Fruit fly (Drosophila melanogaster) whole organism, prepupa: ENCODE measurements around the gene Lgr4.
A peak's percentile ranks its signal among the peaks of the same experiment; 100 is the strongest.

Experiments used
- Blimp-1 ChIP-seq: fragments of 200-800 bp; sonication (Bioruptor generic); optimal IDR thresholded peaks from 3 replicates; lab custom pipeline; 2017; ENCODE audit warnings: missing biosample characterization, missing genetic modification characterization, mild to moderate bottlenecking, moderate library complexity, missing genetic modification reagents
- CG10631 ChIP-seq: fragments of 200-800 bp; sonication (Bioruptor generic); optimal IDR thresholded peaks from 2 replicates; lab custom pipeline; 2016; ENCODE audit warnings: missing biosample characterization, missing genetic modification characterization
- CG11762 ChIP-seq: fragments of 200-800 bp; sonication (Bioruptor generic); optimal IDR thresholded peaks from 3 replicates; lab custom pipeline; 2016; ENCODE audit warnings: missing biosample characterization, missing genetic modification characterization; ENCODE audit not compliant: insufficient read depth
- CG11902 ChIP-seq: fragments of 200-800 bp; sonication (Bioruptor generic); optimal IDR thresholded peaks from 3 replicates; lab custom pipeline; 2016; ENCODE audit warnings: missing biosample characterization, missing genetic modification characterization
- CG15336 ChIP-seq: fragments of 200-800 bp; sonication (Bioruptor generic); IDR thresholded peaks from 2 replicates; pipeline ENCODE4 v1.3.6; 2022; ENCODE audit warnings: missing biosample characterization, missing genetic modification characterization
- CG1621 ChIP-seq: fragments of 200-800 bp; sonication (Bioruptor generic); optimal IDR thresholded peaks from 3 replicates; lab custom pipeline; 2018; ENCODE audit warnings: missing biosample characterization, mild to moderate bottlenecking, missing genetic modification characterization
- CG16779 ChIP-seq: fragments of 200-800 bp; sonication (Bioruptor generic); optimal IDR thresholded peaks from 3 replicates; lab custom pipeline; 2017; ENCODE audit warnings: missing biosample characterization, mild to moderate bottlenecking, missing genetic modification characterization
- CG31627 ChIP-seq: fragments of 200-800 bp; sonication (Bioruptor generic); optimal IDR thresholded peaks from 3 replicates; lab custom pipeline; 2016; ENCODE audit warnings: missing biosample characterization, missing genetic modification characterization
- CG32006 ChIP-seq: fragments of 200-800 bp; sonication (Bioruptor generic); optimal IDR thresholded peaks from 3 replicates; lab custom pipeline; 2017; ENCODE audit warnings: missing biosample characterization, mild to moderate bottlenecking, missing genetic modification characterization
- CG34406 ChIP-seq: fragments of 200-800 bp; sonication (Bioruptor generic); optimal IDR thresholded peaks from 3 replicates; lab custom pipeline; 2016; ENCODE audit warnings: missing biosample characterization, missing genetic modification characterization
- CG3919 ChIP-seq: fragments of 200-800 bp; sonication (Bioruptor generic); optimal IDR thresholded peaks from 3 replicates; lab custom pipeline; 2016; ENCODE audit warnings: missing biosample characterization, missing genetic modification characterization
- CG6163 ChIP-seq: fragments of 200-800 bp; sonication (Bioruptor generic); IDR thresholded peaks from 3 replicates; pipeline ENCODE4 v1.3.6; 2022; ENCODE audit warnings: missing biosample characterization, missing genetic modification characterization
- CG6808 ChIP-seq: fragments of 200-800 bp; sonication (Bioruptor generic); optimal IDR thresholded peaks from 3 replicates; lab custom pipeline; 2017; ENCODE audit warnings: missing biosample characterization, missing genetic modification characterization, mild to moderate bottlenecking, moderate library complexity, missing genetic modification reagents
- CG6854 ChIP-seq: fragments of 200-800 bp; sonication (Bioruptor generic); optimal IDR thresholded peaks from 2 replicates; lab custom pipeline; 2017; ENCODE audit warnings: missing biosample characterization, mild to moderate bottlenecking, missing genetic modification characterization
- CG7368 ChIP-seq: fragments of 200-800 bp; sonication (Bioruptor generic); optimal IDR thresholded peaks from 3 replicates; lab custom pipeline; 2016; ENCODE audit warnings: missing biosample characterization, missing genetic modification characterization
- CG8119 ChIP-seq: fragments of 200-800 bp; sonication (Bioruptor generic); IDR thresholded peaks from 3 replicates; pipeline ENCODE4 v1.3.6; 2022; ENCODE audit warnings: missing biosample characterization, missing genetic modification characterization
- CG8319 ChIP-seq: fragments of 200-800 bp; sonication (Bioruptor generic); optimal IDR thresholded peaks from 3 replicates; lab custom pipeline; 2016; ENCODE audit warnings: missing biosample characterization, missing genetic modification characterization
- CG8632 ChIP-seq: fragments of 200-800 bp; sonication (Bioruptor generic); optimal IDR thresholded peaks from 3 replicates; lab custom pipeline; 2016; ENCODE audit warnings: missing biosample characterization, missing genetic modification characterization
- CG9139 ChIP-seq: fragments of 200-800 bp; sonication (Bioruptor generic); optimal IDR thresholded peaks from 3 replicates; lab custom pipeline; 2017; ENCODE audit warnings: missing biosample characterization, mild to moderate bottlenecking, missing genetic modification characterization
- Eip75B ChIP-seq: fragments of 200-800 bp; sonication (Bioruptor generic); optimal IDR thresholded peaks from 3 replicates; lab custom pipeline; 2016; ENCODE audit warnings: missing biosample characterization, missing genetic modification characterization
- Eip78C ChIP-seq: fragments of 200-800 bp; sonication (Bioruptor generic); peaks from one replicate; lab custom pipeline; 2016; ENCODE audit warnings: missing biosample characterization, missing genetic modification characterization
- Eip93F ChIP-seq: fragments of 200-800 bp; sonication (Bioruptor generic); optimal IDR thresholded peaks from 2 replicates; lab custom pipeline; 2016; ENCODE audit warnings: missing biosample characterization, mild to moderate bottlenecking, missing genetic modification characterization
- Gug ChIP-seq: fragments of 200-800 bp; sonication (Bioruptor generic); IDR thresholded peaks from 2 replicates; pipeline ENCODE4 v1.3.6; 2022; ENCODE audit warnings: missing biosample characterization, missing genetic modification characterization
- Hr38 ChIP-seq: sonication (Bioruptor generic); optimal IDR thresholded peaks from 2 replicates; lab custom pipeline; 2016; ENCODE audit warnings: missing biosample characterization, missing genetic modification characterization
- Hr4 ChIP-seq: fragments of 200-800 bp; sonication (Bioruptor generic); optimal IDR thresholded peaks from 3 replicates; lab custom pipeline; 2016; ENCODE audit warnings: missing biosample characterization, missing genetic modification characterization
- Lpt ChIP-seq: fragments of 200-800 bp; sonication (Bioruptor generic); optimal IDR thresholded peaks from 3 replicates; lab custom pipeline; 2016; ENCODE audit warnings: missing biosample characterization, missing genetic modification characterization
- Met ChIP-seq: fragments of 200-800 bp; sonication (Bioruptor generic); optimal IDR thresholded peaks from 3 replicates; lab custom pipeline; 2016; ENCODE audit warnings: missing biosample characterization, missing genetic modification characterization
- Sox102F ChIP-seq: fragments of 200-800 bp; sonication (Bioruptor generic); optimal IDR thresholded peaks from 2 replicates; lab custom pipeline; 2016; ENCODE audit warnings: missing biosample characterization, mild to moderate bottlenecking, missing genetic modification characterization
- Sox14 ChIP-seq: fragments of 200-800 bp; sonication (Bioruptor generic); optimal IDR thresholded peaks from 3 replicates; lab custom pipeline; 2016; ENCODE audit warnings: missing biosample characterization, missing genetic modification characterization
- Sox15 ChIP-seq: fragments of 200-800 bp; sonication (Bioruptor generic); optimal IDR thresholded peaks from 3 replicates; lab custom pipeline; 2016; ENCODE audit warnings: missing biosample characterization, missing genetic modification characterization
- achi ChIP-seq: fragments of 200-800 bp; sonication (Bioruptor generic); optimal IDR thresholded peaks from 3 replicates; lab custom pipeline; 2016; ENCODE audit warnings: missing biosample characterization, missing genetic modification characterization
- acj6 ChIP-seq: fragments of 200-800 bp; sonication (Bioruptor generic); optimal IDR thresholded peaks from 3 replicates; lab custom pipeline; 2016; ENCODE audit warnings: missing biosample characterization, missing genetic modification characterization
- cyc ChIP-seq: fragments of 200-800 bp; sonication (Bioruptor generic); optimal IDR thresholded peaks from 3 replicates; lab custom pipeline; 2016; ENCODE audit warnings: missing biosample characterization, missing genetic modification characterization
- dac ChIP-seq: fragments of 200-800 bp; sonication (Bioruptor generic); optimal IDR thresholded peaks from 2 replicates; lab custom pipeline; 2017; ENCODE audit warnings: missing biosample characterization, mild to moderate bottlenecking, missing genetic modification characterization
- dsx ChIP-seq: fragments of 200-800 bp; optimal IDR thresholded peaks from 3 replicates; lab custom pipeline; 2019; ENCODE audit warnings: missing biosample characterization, mild to moderate bottlenecking, missing genetic modification characterization, moderate library complexity; ENCODE audit not compliant: poor library complexity, severe bottlenecking
- esn ChIP-seq: fragments of 200-800 bp; sonication (Bioruptor generic); optimal IDR thresholded peaks from 2 replicates; lab custom pipeline; 2016; ENCODE audit warnings: missing biosample characterization, mild to moderate bottlenecking, missing genetic modification characterization, moderate library complexity
- fd59A ChIP-seq: fragments of 200-800 bp; sonication (Bioruptor generic); optimal IDR thresholded peaks from 2 replicates; lab custom pipeline; 2017; ENCODE audit warnings: missing biosample characterization, mild to moderate bottlenecking, missing genetic modification characterization, missing genetic modification reagents
- fkh ChIP-seq: fragments of 200-800 bp; sonication (Bioruptor generic); optimal IDR thresholded peaks from 3 replicates; lab custom pipeline; 2017; ENCODE audit warnings: missing biosample characterization, mild to moderate bottlenecking, missing genetic modification characterization, moderate library complexity
- lz ChIP-seq: fragments of 200-800 bp; sonication (Bioruptor generic); optimal IDR thresholded peaks from 3 replicates; lab custom pipeline; 2016; ENCODE audit warnings: missing biosample characterization, missing genetic modification characterization
- net ChIP-seq: fragments of 200-800 bp; sonication (Bioruptor generic); optimal IDR thresholded peaks from 3 replicates; lab custom pipeline; 2016; ENCODE audit warnings: missing biosample characterization, missing genetic modification characterization
- salr ChIP-seq, 2 experiments: fragments of 200-800 bp; sonication (Bioruptor generic); optimal IDR thresholded peaks; 3 replicates each; lab custom pipeline; 2016 to 2018; ENCODE audit warnings: missing biosample characterization in 2 of 2, missing genetic modification characterization in 2 of 2, mild to moderate bottlenecking in 1 of 2
- spab ChIP-seq: fragments of 200-800 bp; sonication (Bioruptor generic); optimal IDR thresholded peaks from 2 replicates; lab custom pipeline; 2017; ENCODE audit warnings: missing biosample characterization, mild to moderate bottlenecking, missing genetic modification characterization, missing genetic modification reagents
- ss ChIP-seq, 2 experiments: fragments of 200-800 bp; sonication (Bioruptor generic); optimal IDR thresholded peaks; 2 replicates in 1 of 2; 3 replicates in 1 of 2; lab custom pipeline; 2017 to 2018; ENCODE audit warnings: mild to moderate bottlenecking in 2 of 2, missing biosample characterization in 2 of 2, missing genetic modification characterization in 2 of 2, moderate library complexity in 1 of 2
- svp ChIP-seq: fragments of 200-800 bp; sonication (Bioruptor generic); peaks from one replicate; lab custom pipeline; 2016; ENCODE audit warnings: missing biosample characterization, missing genetic modification characterization
- topi ChIP-seq: fragments of 200-800 bp; sonication (Bioruptor generic); optimal IDR thresholded peaks from 3 replicates; lab custom pipeline; 2016; ENCODE audit warnings: missing biosample characterization, missing genetic modification characterization
- vri ChIP-seq: fragments of 200-800 bp; sonication (Bioruptor generic); optimal IDR thresholded peaks from 3 replicates; lab custom pipeline; 2016; ENCODE audit warnings: missing biosample characterization, mild to moderate bottlenecking, missing genetic modification characterization

The Lgr4 gene

DNA sequence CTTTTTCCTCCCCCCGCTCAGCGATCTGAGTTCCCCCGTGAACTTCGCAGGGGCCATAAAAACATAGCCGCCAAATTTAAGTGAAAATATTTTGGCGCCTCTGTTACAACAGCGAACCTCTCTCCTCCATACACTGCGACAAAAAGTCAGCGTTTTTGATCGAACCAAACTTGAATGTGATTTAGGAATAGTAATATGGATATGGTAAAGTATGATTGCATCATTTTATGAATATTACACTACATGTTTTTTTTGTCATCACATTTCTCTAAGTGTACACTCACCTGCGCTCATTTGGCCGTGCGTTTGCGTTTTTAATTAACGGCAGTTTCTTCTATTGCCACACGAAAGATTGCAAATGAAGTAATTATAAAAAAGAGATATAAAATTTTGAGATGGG lies 53.3 kb downstream of the Lgr4 start (continued):
- peak; percentile 71 for TF ChIP-seq CG32006 (GFP tag; lab: Kevin White, UChicago)
- TF ChIP-seq CG34406 (GFP tag; lab: Kevin White, UChicago) = peak; percentile 65
- TF ChIP-seq fkh (GFP tag; lab: Kevin White, UChicago) = no peak
- TF ChIP-seq Eip93F = no peak
- TF ChIP-seq cyc = peak; percentile 53
- TF ChIP-seq Hr38 = no peak
- peak; percentile 43 for TF ChIP-seq CG8319 (GFP tag; lab: Kevin White, UChicago)
- peak; percentile 47 for TF ChIP-seq acj6 (GFP tag; lab: Kevin White, UChicago)
- TF ChIP-seq achi (GFP tag; lab: Kevin White, UChicago) = peak; percentile 56
- TF ChIP-seq CG10631 (GFP tag; lab: Kevin White, UChicago) = no peak
- TF ChIP-seq, all 60 proteins: peak for 39

DNA sequence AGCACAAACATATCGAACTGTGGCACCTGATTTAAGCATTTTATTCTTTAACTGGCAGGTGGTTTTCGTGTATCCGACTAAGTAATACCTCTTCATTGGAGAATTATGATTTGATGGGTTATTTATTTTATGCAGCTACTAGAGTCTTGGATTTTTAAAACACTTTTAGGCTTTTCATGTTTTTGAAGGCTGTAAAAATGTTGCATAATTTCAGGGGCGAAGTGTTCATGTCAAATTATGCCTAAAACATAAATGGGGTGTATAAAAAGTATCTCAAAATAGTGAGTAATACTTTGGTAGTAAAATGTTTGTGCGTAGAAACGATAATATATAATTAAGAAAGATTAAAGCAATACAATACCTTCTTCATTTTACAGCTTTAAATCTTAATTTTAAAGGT lies 54.2 kb downstream of the Lgr4 start:
- TF ChIP-seq CG8632 (no peak), CG3919 (no peak), CG6854 (GFP tag; lab: Kevin White, UChicago) (no peak), Gug (GFP tag; lab: Robert Waterston, UW) (no peak), acj6 (GFP tag; lab: Kevin White, UChicago) (no peak), svp (GFP tag; lab: Kevin White, UChicago) (no peak), achi (GFP tag; lab: Kevin White, UChicago) (no peak), Lpt (GFP tag; lab: Kevin White, UChicago) (no peak), spab (GFP tag; lab: Kevin White, UChicago) (no peak), vri (GFP tag; lab: Kevin White, UChicago) (no peak), salr (GFP tag; optimal IDR thresholded peaks at IDR 0.05; lab: Kevin White, UChicago) (no peak), CG16779 (no peak), fd59A (GFP tag; lab: Kevin White, UChicago) (no peak), CG8319 (GFP tag; lab: Kevin White, UChicago) (no peak), CG6808 (no peak), net (GFP tag; lab: Kevin White, UChicago) (no peak), lz (GFP tag; lab: Kevin White, UChicago) (no peak), CG7368 (GFP tag; lab: Kevin White, UChicago) (no peak), Met (no peak)

DNA sequence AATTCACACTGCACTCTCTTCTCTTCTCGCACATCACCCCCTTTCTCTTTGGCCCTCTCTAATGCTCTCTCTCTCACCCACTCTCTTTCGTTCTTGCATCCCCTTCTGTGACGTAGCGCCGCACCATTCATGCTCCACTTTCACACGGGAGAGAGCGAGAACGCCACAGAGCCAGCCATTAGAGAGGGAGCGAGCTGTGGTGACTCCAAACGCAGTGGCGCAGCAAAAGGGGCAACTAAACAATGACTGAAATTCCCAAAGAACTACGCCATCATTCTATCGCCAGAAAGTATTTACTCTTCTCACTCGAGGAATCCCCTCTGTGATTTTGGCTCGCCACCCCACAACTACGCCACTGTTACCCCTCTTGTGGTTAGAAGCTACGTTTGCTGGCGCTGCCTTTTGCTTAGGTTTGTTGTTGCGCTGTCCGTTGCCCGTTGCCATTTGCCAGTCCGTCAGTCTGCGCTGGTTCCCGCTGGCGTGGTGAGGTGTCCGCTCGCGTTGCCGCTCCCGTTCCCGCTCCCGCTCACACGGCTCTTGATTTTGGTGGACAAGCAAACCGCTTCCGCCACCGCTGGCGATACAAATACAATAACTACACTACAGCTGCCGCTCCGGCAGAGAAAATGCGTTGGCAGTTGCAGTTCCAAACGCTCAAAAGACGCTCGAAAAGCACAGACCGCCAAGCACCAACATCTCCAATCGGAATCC lies 57.7 kb downstream of the Lgr4 start:
- peak; percentile 99 for TF ChIP-seq CG8119 (GFP tag; lab: Robert Waterston, UW)
- peak; percentile 96 for TF ChIP-seq CG11762
- peak; percentile 99 for TF ChIP-seq CG31627
- TF ChIP-seq cyc = peak; percentile 99
- TF ChIP-seq acj6 (GFP tag; lab: Kevin White, UChicago) = peak; percentile 98
- TF ChIP-seq Eip75B (GFP tag; lab: Kevin White, UChicago) = peak; percentile 97
- TF ChIP-seq CG11902 (GFP tag; lab: Kevin White, UChicago) = peak; percentile 97
- TF ChIP-seq Sox14 (GFP tag; lab: Kevin White, UChicago) = peak; percentile 99
- peak; percentile 95 for TF ChIP-seq CG34406 (GFP tag; lab: Kevin White, UChicago)
- TF ChIP-seq dsx = peak; percentile 86
- TF ChIP-seq Met = peak; percentile 99
- TF ChIP-seq Blimp-1 (GFP tag; lab: Kevin White, UChicago) = peak; percentile 94
- TF ChIP-seq Hr4 = peak; percentile 99
- TF ChIP-seq Gug (GFP tag; lab: Robert Waterston, UW) = peak; percentile 99
- TF ChIP-seq Sox102F (GFP tag; lab: Kevin White, UChicago) = peak; percentile 98
- TF ChIP-seq CG16779 = peak; percentile 96
- peak; percentile 88 for TF ChIP-seq spab (GFP tag; lab: Kevin White, UChicago)
- peak; percentile 99 for TF ChIP-seq Lpt (GFP tag; lab: Kevin White, UChicago)
- peak; percentile 99 for TF ChIP-seq dac (GFP tag; lab: Kevin White, UChicago)
- TF ChIP-seq CG1621 (tag; lab: Kevin White, UChicago) = peak; percentile 93
- peak; percentile 99 for TF ChIP-seq Eip78C (GFP tag; lab: Kevin White, UChicago)
- TF ChIP-seq Sox15 (GFP tag; lab: Kevin White, UChicago) = peak; percentile 96
- TF ChIP-seq CG15336 = peak; percentile 99
- TF ChIP-seq CG9139 (GFP tag; lab: Kevin White, UChicago) = peak; percentile 76
- TF ChIP-seq esn (GFP tag; lab: Kevin White, UChicago) = peak; percentile 99
- TF ChIP-seq topi (GFP tag; lab: Kevin White, UChicago) = peak; percentile 98
- peak; percentile 97 for TF ChIP-seq Hr38
- peak; percentile 99 for TF ChIP-seq CG6163 (GFP tag; lab: Robert Waterston, UW)
- peak; percentile 97 for TF ChIP-seq CG6854 (GFP tag; lab: Kevin White, UChicago)
- TF ChIP-seq ss (GFP tag; optimal IDR thresholded peaks at IDR 0.05; lab: Kevin White, UChicago) = peak; percentile 80 to 88
